Worm (Caenorhabditis elegans): ENCODE data around the gene ZK813.4.

ZK813.4 gene

ce11 chrX:3430020-3430419 lies at the start of gene ZK813.4:
TSS of gene ZK813.4 (minus strand) at chrX:3430120.
- TF ChIP-seq unc-62 (GFP tag; optimal IDR thresholded peaks at IDR 0.05), result no peak

ce11 chrX:3473793-3474192 lies 43.9 kb upstream of the ZK813.4 start:
- TF ChIP-seq unc-62 (GFP tag; optimal IDR thresholded peaks at IDR 0.05), result no peak

ce11 chrX:3472226-3472625 lies 42.3 kb upstream of the ZK813.4 start:
- no peak for TF ChIP-seq unc-62 (GFP tag; optimal IDR thresholded peaks at IDR 0.05)

ce11 chrX:3470307-3470706 lies 40.4 kb upstream of the ZK813.4 start:
- no peak for TF ChIP-seq unc-62 (GFP tag; optimal IDR thresholded peaks at IDR 0.05)

ce11 chrX:3469332-3469731 lies 39.4 kb upstream of the ZK813.4 start:
- TF ChIP-seq unc-62 (GFP tag; optimal IDR thresholded peaks at IDR 0.05), result no peak

ce11 chrX:3467958-3468357 lies 38.0 kb upstream of the ZK813.4 start:
- no peak for TF ChIP-seq unc-62 (GFP tag; optimal IDR thresholded peaks at IDR 0.05)

ce11 chrX:3467004-3467761 lies 37.3 kb upstream of the ZK813.4 start:
- no peak for TF ChIP-seq unc-62 (GFP tag; optimal IDR thresholded peaks at IDR 0.05)

- no peak for TF ChIP-seq unc-62 (GFP tag; optimal IDR thresholded peaks at IDR 0.05)
Measured at ce11 chrX:3465785-3466184, 35.9 kb upstream of the ZK813.4 start, which contains the start of the genes ZK377.15 and sax-3. TSS of gene ZK377.15 (minus strand) at chrX:3465885. TSS of gene sax-3 (minus strand) at chrX:3465927.

ce11 chrX:3464309-3465038 lies 34.6 kb upstream of the ZK813.4 start:
- TF ChIP-seq unc-62 (GFP tag; optimal IDR thresholded peaks at IDR 0.05), result no peak

ce11 chrX:3463875-3464274 lies 34.0 kb upstream of the ZK813.4 start:
- no peak for TF ChIP-seq unc-62 (GFP tag; optimal IDR thresholded peaks at IDR 0.05)

- TF ChIP-seq unc-62 (GFP tag; optimal IDR thresholded peaks at IDR 0.05), result no peak
Measured at ce11 chrX:3462086-3462485, 32.2 kb upstream of the ZK813.4 start.

ce11 chrX:3455561-3455960 lies 25.6 kb upstream of the ZK813.4 start:
- TF ChIP-seq unc-62 (GFP tag; optimal IDR thresholded peaks at IDR 0.05), result no peak

ce11 chrX:3453870-3454269 lies 23.9 kb upstream of the ZK813.4 start:
- TF ChIP-seq unc-62 (GFP tag; optimal IDR thresholded peaks at IDR 0.05), result no peak

ce11 chrX:3451122-3451521 lies 21.2 kb upstream of the ZK813.4 start, which contains the start of gene ZK813.5:
TSS of gene ZK813.5 (minus strand) at chrX:3451222.
- no peak for TF ChIP-seq unc-62 (GFP tag; optimal IDR thresholded peaks at IDR 0.05)

ce11 chrX:3446011-3446410 lies 16.1 kb upstream of the ZK813.4 start, which contains the start of gene ZK813.1:
TSS of gene ZK813.1 (plus strand) at chrX:3446311.
- TF ChIP-seq unc-62 (GFP tag; optimal IDR thresholded peaks at IDR 0.05), result no peak

ce11 chrX:3444514-3444913 lies 14.6 kb upstream of the ZK813.4 start, which contains the start of gene ZK813.7:
TSS of gene ZK813.7 (plus strand) at chrX:3444814.
- TF ChIP-seq unc-62 (GFP tag; optimal IDR thresholded peaks at IDR 0.05), result no peak

- TF ChIP-seq unc-62 (GFP tag; optimal IDR thresholded peaks at IDR 0.05), result no peak
Measured at ce11 chrX:3443526-3443925, 13.6 kb upstream of the ZK813.4 start, which contains the start of gene ZK813.2. TSS of gene ZK813.2 (plus strand) at chrX:3443826.
